Worm (Caenorhabditis elegans) whole organism, L3 larva: ENCODE results near the gene str-135.

Experiments used
- ama-1 ChIP-seq: fragments of 150-350 bp; optimal IDR thresholded peaks from 2 replicates; lab custom pipeline; 2018
- fkh-10 ChIP-seq: sonication (generic microtip); optimal IDR thresholded peaks from 2 replicates; lab custom pipeline; 2017; ENCODE audit warnings: missing biosample characterization, missing genetic modification reagents, missing genetic modification characterization
- nhr-11 ChIP-seq: fragments of 150-350 bp; optimal IDR thresholded peaks from 2 replicates; lab custom pipeline; 2014; ENCODE audit warnings: missing biosample characterization, missing genetic modification characterization
- nhr-28 ChIP-seq: fragments of 150-350 bp; optimal IDR thresholded peaks from 2 replicates; lab custom pipeline; 2014; ENCODE audit warnings: missing biosample characterization, missing genetic modification characterization
- nhr-77 ChIP-seq: fragments of 150-350 bp; optimal IDR thresholded peaks from 2 replicates; lab custom pipeline; 2014; ENCODE audit warnings: missing biosample characterization, missing genetic modification characterization
- unc-62 ChIP-seq: fragments of 150-350 bp; sonication (generic microtip); optimal IDR thresholded peaks from 4 replicates; lab custom pipeline; 2014; ENCODE audit warnings: missing biosample characterization, missing genetic modification reagents, missing genetic modification characterization
- zag-1 ChIP-seq: fragments of 150-350 bp; optimal IDR thresholded peaks from 2 replicates; lab custom pipeline; 2014; ENCODE audit warnings: missing biosample characterization, missing genetic modification characterization
- ztf-11 ChIP-seq: fragments of 150-350 bp; optimal IDR thresholded peaks from 2 replicates; lab custom pipeline; 2014; ENCODE audit warnings: missing biosample characterization, missing genetic modification characterization

- TF ChIP-seq nhr-28 (no peak), fkh-10 (GFP tag; lab: Kevin White, UChicago) (no peak), nhr-11 (tag; lab: Kevin White, UChicago) (no peak), ztf-11 (no peak), nhr-77 (tag; lab: Kevin White, UChicago) (no peak), unc-62 (GFP tag; lab: Kevin White, UChicago) (no peak), zag-1 (tag; lab: Kevin White, UChicago) (no peak), ama-1 (lab: Kevin White, UChicago) (no peak)
Observed at ce11 chrV:8281646-8282045, 976 bp upstream of the str-135 start.
